Worm (Caenorhabditis elegans): ENCODE measurements around the gene K03D3.2.

The K03D3.2 gene

ce11 chrIV:16324589-16324988 is 3.8 kb downstream of the K03D3.2 start, which contains the start of gene srz-105:
Gene srz-105 (plus strand): TSS chrIV:16324889.
- TF ChIP-seq madf-5 (GFP tag; IDR thresholded peaks at IDR 0.05) (no peak), unc-39 (tag; optimal IDR thresholded peaks at IDR 0.05) (no peak), ctbp-1 (GFP tag; IDR thresholded peaks at IDR 0.05) (no peak), dmd-6 (GFP tag; IDR thresholded peaks at IDR 0.05) (no peak), Y75B8A.6 (GFP tag; IDR thresholded peaks at IDR 0.05) (no peak), ZK546.5 (tag; optimal IDR thresholded peaks at IDR 0.05) (no peak), hif-1 (tag; optimal IDR thresholded peaks at IDR 0.05) (no peak), lim-7 (GFP tag; IDR thresholded peaks at IDR 0.05) (no peak), nhr-28 (tag; optimal IDR thresholded peaks at IDR 0.05) (no peak), lin-1 (GFP tag; IDR thresholded peaks at IDR 0.05) (no peak), ztf-7 (tag; optimal IDR thresholded peaks at IDR 0.05) (no peak)

- no peak for TF ChIP-seq hlh-30 (tag; optimal IDR thresholded peaks at IDR 0.05; ENCODE audit: insufficient read depth)
Measured at ce11 chrIV:16323373-16323772, 5.0 kb downstream of the K03D3.2 start, which contains the start of gene srz-104. Gene srz-104 (plus strand): TSS chrIV:16323673.

ce11 chrIV:16320866-16321265 is 7.6 kb downstream of the K03D3.2 start, which contains the start of gene srz-61:
Gene srz-61 (plus strand): TSS chrIV:16321166.
- TF ChIP-seq daf-16 (GFP tag; optimal IDR thresholded peaks at IDR 0.05) (no peak), daf-16 (tag; optimal IDR thresholded peaks at IDR 0.05) (no peak), hlh-11 (tag; optimal IDR thresholded peaks at IDR 0.05) (no peak), T20F7.1 (GFP tag; optimal IDR thresholded peaks at IDR 0.05) (no peak), jun-1 (tag; optimal IDR thresholded peaks at IDR 0.05) (no peak), madf-9 (GFP tag; conservative IDR thresholded peaks at IDR 0.05) (no peak), dmd-6 (GFP tag; IDR thresholded peaks at IDR 0.05) (no peak), lir-3 (tag; optimal IDR thresholded peaks at IDR 0.05) (no peak), aha-1 (tag) (no peak), ceh-62 (tag; optimal IDR thresholded peaks at IDR 0.05) (no peak), nhr-237 (tag; optimal IDR thresholded peaks at IDR 0.05) (no peak), ceh-32 (tag; optimal IDR thresholded peaks at IDR 0.05; ENCODE audit: poor library complexity) (no peak), snpc-1.2 (GFP tag; IDR thresholded peaks at IDR 0.05) (no peak), ztf-11 (tag; optimal IDR thresholded peaks at IDR 0.05) (no peak), nhr-102 (tag; optimal IDR thresholded peaks at IDR 0.05) (no peak), ama-1 (optimal IDR thresholded peaks at IDR 0.05) (no peak), daf-19 (GFP tag; conservative IDR thresholded peaks at IDR 0.05) (no peak), pqm-1 (tag; optimal IDR thresholded peaks at IDR 0.05) (no peak), dmd-9 (GFP tag; IDR thresholded peaks at IDR 0.05) (no peak), duxl-1 (tag; optimal IDR thresholded peaks at IDR 0.05; ENCODE audit: poor library complexity) (no peak)

DNA sequence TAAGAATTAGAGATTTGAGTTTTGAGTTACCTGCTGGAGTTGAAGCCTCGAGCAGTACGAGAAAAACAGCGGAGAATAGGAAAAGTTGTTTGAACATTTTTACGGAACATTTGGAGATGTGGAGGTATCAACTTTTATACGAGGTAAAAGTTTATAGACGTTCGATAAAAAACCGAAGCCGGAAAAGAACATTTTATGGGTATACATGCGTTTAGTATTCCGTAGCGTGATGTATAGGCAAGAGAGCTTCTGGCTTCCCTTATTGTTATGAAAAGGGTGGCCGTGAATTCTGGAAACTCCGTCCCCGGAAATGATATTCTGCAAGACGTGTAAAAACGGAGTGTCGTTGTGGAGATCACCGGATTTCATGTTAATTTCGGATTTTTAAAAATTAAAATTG is 8.0 kb downstream of the K03D3.2 start, which contains the start of gene K03D3.5:
K03D3.5 (minus strand) TSS at position 101 of the 400 bp plus-strand sequence.
- TF ChIP-seq hlh-30 (tag; optimal IDR thresholded peaks at IDR 0.05; ENCODE audit: insufficient read depth) (no peak), ceh-28 (tag; optimal IDR thresholded peaks at IDR 0.05) (no peak), D1046.2 (GFP tag; IDR thresholded peaks at IDR 0.05) (no peak), hif-1 (tag; optimal IDR thresholded peaks at IDR 0.05) (no peak), mes-2 (tag; optimal IDR thresholded peaks at IDR 0.05; ENCODE audit: poor library complexity, severe bottlenecking) (no peak), fos-1 (tag; optimal IDR thresholded peaks at IDR 0.05) (no peak), lin-1 (GFP tag; IDR thresholded peaks at IDR 0.05) (no peak), ama-1 (optimal IDR thresholded peaks at IDR 0.05) (no peak), aha-1 (tag) (no peak), lin-15B (tag; optimal IDR thresholded peaks at IDR 0.05) (no peak), nhr-102 (tag; optimal IDR thresholded peaks at IDR 0.05) (no peak), nhr-77 (tag; optimal IDR thresholded peaks at IDR 0.05) (no peak), ceh-32 (tag; optimal IDR thresholded peaks at IDR 0.05; ENCODE audit: poor library complexity) (no peak), duxl-1 (tag; optimal IDR thresholded peaks at IDR 0.05; ENCODE audit: poor library complexity) (no peak), daf-19 (GFP tag; conservative IDR thresholded peaks at IDR 0.05) (no peak), zag-1 (tag; optimal IDR thresholded peaks at IDR 0.05) (no peak)

Data from whole organism, L4 larva.